Fruit fly (Drosophila melanogaster) Kc167 (cell line): ENCODE data around the gene SKIP.

Experiments used
- Myc ChIP-seq: fragments of >200 bp; optimal IDR thresholded peaks from 2 replicates; lab custom pipeline; 2017; ENCODE audit warnings: missing external identifiers
- Sin3A ChIP-seq: fragments of >200 bp; optimal IDR thresholded peaks from 2 replicates; lab custom pipeline; 2018; ENCODE audit warnings: missing external identifiers
- h ChIP-seq: fragments of >200 bp; optimal IDR thresholded peaks from 3 replicates; lab custom pipeline; 2018; ENCODE audit warnings: missing external identifiers
- insv ChIP-seq: fragments of >200 bp; optimal IDR thresholded peaks from 3 replicates; lab custom pipeline; 2018; ENCODE audit warnings: missing external identifiers
- psq ChIP-seq: fragments of >200 bp; optimal IDR thresholded peaks from 2 replicates; lab custom pipeline; 2017; ENCODE audit warnings: missing external identifiers
- ttk ChIP-seq: sonication (Bioruptor generic); optimal IDR thresholded peaks from 2 replicates; lab custom pipeline; 2017; ENCODE audit warnings: missing external identifiers

dm6 chr3R:22136967-22137516, 3.4 kb downstream of the SKIP start:
- TF ChIP-seq Myc (lab: Kevin White, UChicago) (no peak), h (no peak), Sin3A (no peak), ttk (lab: Kevin White, UChicago) (no peak), insv (no peak), psq (lab: Kevin White, UChicago) (no peak)
